Fruit fly (Drosophila melanogaster) whole organism, wandering third instar larva: ENCODE data around the gene Oatp26F.

Experiments
- Abd-B ChIP-seq: fragments of >200 bp; optimal IDR thresholded peaks from 2 replicates; lab custom pipeline; 2017; ENCODE audit warnings: missing biosample characterization, missing genetic modification characterization
- CG32264 ChIP-seq: fragments of 200-800 bp; sonication (Bioruptor generic); optimal IDR thresholded peaks from 2 replicates; lab custom pipeline; 2016; ENCODE audit warnings: missing biosample characterization, missing genetic modification characterization
- CG9705 ChIP-seq: fragments of 200-800 bp; sonication (Bioruptor generic); optimal IDR thresholded peaks from 2 replicates; lab custom pipeline; 2018; ENCODE audit warnings: missing biosample characterization, mild to moderate bottlenecking, missing genetic modification characterization
- CrebA ChIP-seq: fragments of 200-800 bp; sonication (Bioruptor generic); optimal IDR thresholded peaks from 2 replicates; lab custom pipeline; 2016; ENCODE audit warnings: missing biosample characterization, mild to moderate bottlenecking, missing genetic modification characterization, borderline replicate concordance
- Dfd ChIP-seq: fragments of >200 bp; optimal IDR thresholded peaks from 2 replicates; lab custom pipeline; 2017; ENCODE audit warnings: missing biosample characterization, missing genetic modification characterization
- Dif ChIP-seq: fragments of 200-275, 200-300 bp; sonication (Bioruptor generic); optimal IDR thresholded peaks from 2 replicates; lab custom pipeline; 2018; ENCODE audit warnings: missing biosample characterization, missing genetic modification characterization; ENCODE audit not compliant: partially characterized antibody
- GATAd ChIP-seq: sonication (Bioruptor generic); optimal IDR thresholded peaks from 2 replicates; lab custom pipeline; 2016; ENCODE audit warnings: missing biosample characterization, missing genetic modification characterization
- HLH106 ChIP-seq: fragments of 200-800 bp; optimal IDR thresholded peaks from 3 replicates; lab custom pipeline; 2019; ENCODE audit warnings: missing biosample characterization, mild to moderate bottlenecking, missing genetic modification characterization, moderate library complexity
- Hnf4 ChIP-seq: fragments of 200-800 bp; sonication (Bioruptor generic); optimal IDR thresholded peaks from 2 replicates; lab custom pipeline; 2016; ENCODE audit warnings: missing biosample characterization, mild to moderate bottlenecking, missing genetic modification characterization
- Hr78 ChIP-seq: fragments of >200 bp; optimal IDR thresholded peaks from 2 replicates; lab custom pipeline; 2017; ENCODE audit warnings: missing biosample characterization, missing genetic modification characterization
- Hr83 ChIP-seq: fragments of 200-300 bp; sonication (Bioruptor generic); optimal IDR thresholded peaks from 2 replicates; lab custom pipeline; 2016; ENCODE audit warnings: missing biosample characterization, mild to moderate bottlenecking, missing genetic modification characterization, moderate library complexity; ENCODE audit not compliant: poor library complexity, severe bottlenecking
- Jra ChIP-seq: sonication (Bioruptor generic); optimal IDR thresholded peaks from 2 replicates; lab custom pipeline; 2016; ENCODE audit warnings: missing biosample characterization, missing genetic modification characterization
- Mio ChIP-seq: sonication (Bioruptor generic); optimal IDR thresholded peaks from 2 replicates; lab custom pipeline; 2016; ENCODE audit warnings: missing biosample characterization, missing genetic modification characterization
- Myc ChIP-seq: fragments of >200 bp; optimal IDR thresholded peaks from 2 replicates; lab custom pipeline; 2017
- N ChIP-seq: fragments of >200 bp; optimal IDR thresholded peaks from 2 replicates; lab custom pipeline; 2018; ENCODE audit warnings: missing biosample characterization, missing external identifiers, missing genetic modification characterization
- OdsH ChIP-seq: fragments of 200-800 bp; sonication (Bioruptor generic); optimal IDR thresholded peaks from 2 replicates; lab custom pipeline; 2016; ENCODE audit warnings: missing biosample characterization, mild to moderate bottlenecking, missing genetic modification characterization
- Rel ChIP-seq, 2 experiments: fragments of 200-800 bp; sonication (Bioruptor generic) in 1 of 2; optimal IDR thresholded peaks; 2 replicates in 1 of 2; 3 replicates in 1 of 2; lab custom pipeline; 2016 to 2019; ENCODE audit warnings: mild to moderate bottlenecking in 2 of 2, missing biosample characterization in 2 of 2, missing genetic modification characterization in 2 of 2, moderate library complexity in 1 of 2
- Sp1 ChIP-seq: fragments of 200-800 bp; sonication (Bioruptor generic); optimal IDR thresholded peaks from 3 replicates; lab custom pipeline; 2019; ENCODE audit warnings: missing biosample characterization, mild to moderate bottlenecking, missing genetic modification characterization, moderate library complexity
- Vsx2 ChIP-seq: fragments of 200-300, 225-300 bp; sonication (Bioruptor generic); optimal IDR thresholded peaks from 2 replicates; lab custom pipeline; 2018; ENCODE audit warnings: missing biosample characterization, missing genetic modification characterization; ENCODE audit not compliant: partially characterized antibody
- br ChIP-seq: fragments of 200-800 bp; sonication (Bioruptor generic); optimal IDR thresholded peaks from 2 replicates; lab custom pipeline; 2016; ENCODE audit warnings: missing biosample characterization, missing genetic modification characterization
- brk ChIP-seq: fragments of 200-800 bp; sonication (Bioruptor generic); optimal IDR thresholded peaks from 2 replicates; lab custom pipeline; 2016; ENCODE audit warnings: missing biosample characterization, mild to moderate bottlenecking, missing genetic modification characterization
- dl ChIP-seq, 2 experiments: fragments of 175-275, 200-275 bp in 1 of 2; fragments of 200-275 bp in 1 of 2; sonication (Bioruptor generic); optimal IDR thresholded peaks; lab custom pipeline; 2018; ENCODE audit warnings: mild to moderate bottlenecking in 2 of 2, missing biosample characterization in 2 of 2, missing genetic modification characterization in 2 of 2, moderate library complexity in 2 of 2; ENCODE audit not compliant: partially characterized antibody in 2 of 2, insufficient read depth in 1 of 2
- dmrt93B ChIP-seq: fragments of 200-800 bp; sonication (Bioruptor generic); optimal IDR thresholded peaks from 2 replicates; lab custom pipeline; 2018; ENCODE audit warnings: missing biosample characterization, mild to moderate bottlenecking, missing genetic modification characterization
- dsf ChIP-seq: sonication (Bioruptor generic); optimal IDR thresholded peaks from 2 replicates; lab custom pipeline; 2016; ENCODE audit warnings: missing biosample characterization, missing genetic modification characterization, borderline replicate concordance
- ey ChIP-seq: fragments of 200-800 bp; sonication (Bioruptor generic); optimal IDR thresholded peaks from 2 replicates; lab custom pipeline; 2016; ENCODE audit warnings: missing biosample characterization, missing genetic modification characterization
- foxo ChIP-seq, 2 experiments: fragments of 200-800 bp; sonication (Bioruptor generic); optimal IDR thresholded peaks; 2 replicates in 1 of 2; 3 replicates in 1 of 2; lab custom pipeline; 2016 to 2017; ENCODE audit warnings: missing biosample characterization in 2 of 2, missing genetic modification characterization in 2 of 2
- fru ChIP-seq: fragments of 200-800 bp; sonication (Bioruptor generic); optimal IDR thresholded peaks from 3 replicates; lab custom pipeline; 2016; ENCODE audit warnings: missing biosample characterization, mild to moderate bottlenecking, missing genetic modification characterization
- h ChIP-seq: fragments of 200-800 bp; sonication (Bioruptor generic); optimal IDR thresholded peaks from 3 replicates; lab custom pipeline; 2016; ENCODE audit warnings: missing biosample characterization, mild to moderate bottlenecking, missing genetic modification characterization
- jim ChIP-seq: fragments of 175-275, 200-325 bp; sonication (Bioruptor generic); optimal IDR thresholded peaks from 2 replicates; lab custom pipeline; 2016; ENCODE audit warnings: missing biosample characterization, mild to moderate bottlenecking, missing genetic modification characterization
- lola ChIP-seq: fragments of >200 bp; optimal IDR thresholded peaks from 2 replicates; lab custom pipeline; 2017; ENCODE audit warnings: missing biosample characterization, missing genetic modification characterization
- pan ChIP-seq: fragments of >200 bp; optimal IDR thresholded peaks from 2 replicates; lab custom pipeline; 2017
- psq ChIP-seq: fragments of 200-800 bp; sonication (Bioruptor generic); optimal IDR thresholded peaks from 3 replicates; lab custom pipeline; 2017; ENCODE audit warnings: missing biosample characterization, mild to moderate bottlenecking, missing genetic modification characterization, moderate library complexity
- rgr ChIP-seq: fragments of 200-800 bp; sonication (Bioruptor generic); optimal IDR thresholded peaks from 3 replicates; lab custom pipeline; 2016; ENCODE audit warnings: missing biosample characterization, mild to moderate bottlenecking, missing genetic modification characterization
- sage ChIP-seq: fragments of 200-800 bp; sonication (Bioruptor generic); optimal IDR thresholded peaks from 2 replicates; lab custom pipeline; 2016; ENCODE audit warnings: missing biosample characterization, mild to moderate bottlenecking, missing genetic modification characterization
- sv ChIP-seq: fragments of 200-800 bp; sonication (Bioruptor generic); optimal IDR thresholded peaks from 3 replicates; lab custom pipeline; 2016; ENCODE audit warnings: missing biosample characterization, missing genetic modification characterization
- tai ChIP-seq: sonication (Bioruptor generic); optimal IDR thresholded peaks from 2 replicates; lab custom pipeline; 2016; ENCODE audit warnings: missing biosample characterization, missing genetic modification characterization
- usp ChIP-seq: fragments of >200 bp; optimal IDR thresholded peaks from 2 replicates; lab custom pipeline; 2017; ENCODE audit warnings: missing biosample characterization, missing genetic modification characterization
- woc ChIP-seq: sonication (Bioruptor generic); optimal IDR thresholded peaks from 2 replicates; lab custom pipeline; 2016; ENCODE audit warnings: missing biosample characterization, mild to moderate bottlenecking, missing genetic modification characterization

The Oatp26F gene

dm6 chr2L:6601018-6601505, 31.1 kb downstream of the Oatp26F start, which contains the start of gene Dpp10:
Dpp10 (minus strand) TSS chr2L:6601068.
- TF ChIP-seq Jra (GFP tag; lab: Kevin White, UChicago) (no peak), dmrt93B (GFP tag; lab: Kevin White, UChicago) (peak; percentile 37), sage (GFP tag; lab: Kevin White, UChicago) (no peak), dl (GFP tag; optimal IDR thresholded peaks at IDR 0.05; lab: Kevin White, UChicago; ENCODE audit: insufficient read depth in 1 of 2, partially characterized antibody in 2 of 2) (peak in 1 of 2 experiments; percentile 9), jim (GFP tag; lab: Kevin White, UChicago) (no peak), h (GFP tag; lab: Kevin White, UChicago) (peak; percentile 63), Vsx2 (peak; percentile 5), woc (GFP tag; lab: Kevin White, UChicago) (no peak), br (GFP tag; lab: Kevin White, UChicago) (peak; percentile 70), tai (GFP tag; lab: Kevin White, UChicago) (peak; percentile 61), Hr78 (no peak), Hnf4 (GFP tag; lab: Kevin White, UChicago) (peak; percentile 39), Sp1 (GFP tag; lab: Kevin White, UChicago) (peak; percentile 62), usp (GFP tag; lab: Kevin White, UChicago) (no peak), Dfd (no peak), GATAd (GFP tag; lab: Kevin White, UChicago) (no peak), Hr83 (no peak), ey (peak; percentile 64), psq (GFP tag; lab: Kevin White, UChicago) (peak; percentile 48), sv (GFP tag; lab: Kevin White, UChicago) (peak; percentile 91), foxo (GFP tag; optimal IDR thresholded peaks at IDR 0.05; lab: Kevin White, UChicago) (peak in 1 of 2 experiments; percentile 70), Myc (lab: Kevin White, UChicago) (no peak), CG9705 (no peak), lola (GFP tag; lab: Kevin White, UChicago) (no peak), Abd-B (GFP tag; lab: Kevin White, UChicago) (no peak), dsf (GFP tag; lab: Kevin White, UChicago) (no peak), CG32264 (GFP tag; lab: Kevin White, UChicago) (no peak), Mio (GFP tag; lab: Kevin White, UChicago) (no peak), Rel (GFP tag; optimal IDR thresholded peaks at IDR 0.05; lab: Kevin White, UChicago) (no peak), Rel (tag; optimal IDR thresholded peaks at IDR 0.05; lab: Kevin White, UChicago) (no peak), N (GFP tag; lab: Kevin White, UChicago) (no peak), fru (GFP tag; lab: Kevin White, UChicago) (peak; percentile 77), OdsH (GFP tag; lab: Kevin White, UChicago) (peak; percentile 48), rgr (GFP tag; lab: Kevin White, UChicago) (peak; percentile 61), Dif (GFP tag; lab: Kevin White, UChicago) (peak; percentile 56), HLH106 (tag; lab: Kevin White, UChicago) (peak; percentile 73), CrebA (GFP tag; lab: Kevin White, UChicago) (no peak), brk (GFP tag; lab: Kevin White, UChicago) (no peak), pan (lab: Kevin White, UChicago) (no peak)
- TF ChIP-seq, all 38 proteins: peak for 17

dm6 chr2L:6595027-6595426, 37.2 kb downstream of the Oatp26F start:
- no peak for TF ChIP-seq Abd-B (GFP tag; lab: Kevin White, UChicago)
- no peak for TF ChIP-seq woc (GFP tag; lab: Kevin White, UChicago)
- no peak for TF ChIP-seq dsf (GFP tag; lab: Kevin White, UChicago)
- TF ChIP-seq Dif (GFP tag; lab: Kevin White, UChicago) = no peak
- TF ChIP-seq br (GFP tag; lab: Kevin White, UChicago) = no peak
- no peak for TF ChIP-seq Vsx2
- TF ChIP-seq OdsH (GFP tag; lab: Kevin White, UChicago) = no peak
- no peak for TF ChIP-seq CG9705
- no peak for TF ChIP-seq Hnf4 (GFP tag; lab: Kevin White, UChicago)
- no peak for TF ChIP-seq sage (GFP tag; lab: Kevin White, UChicago)
- TF ChIP-seq tai (GFP tag; lab: Kevin White, UChicago) = no peak
- TF ChIP-seq N (GFP tag; lab: Kevin White, UChicago) = no peak
- TF ChIP-seq CG32264 (GFP tag; lab: Kevin White, UChicago) = no peak
- no peak for TF ChIP-seq HLH106 (tag; lab: Kevin White, UChicago)
- no peak for TF ChIP-seq Rel (GFP tag; optimal IDR thresholded peaks at IDR 0.05; lab: Kevin White, UChicago)
- no peak for TF ChIP-seq Rel (tag; optimal IDR thresholded peaks at IDR 0.05; lab: Kevin White, UChicago)
- no peak for TF ChIP-seq Mio (GFP tag; lab: Kevin White, UChicago)
- no peak for TF ChIP-seq jim (GFP tag; lab: Kevin White, UChicago)
- TF ChIP-seq Myc (lab: Kevin White, UChicago) = no peak
- TF ChIP-seq pan (lab: Kevin White, UChicago) = no peak
- TF ChIP-seq, all 38 proteins: peak for 0
